Fruit fly (Drosophila melanogaster): ENCODE data around the gene Qsox4.

The Qsox4 gene

DNA sequence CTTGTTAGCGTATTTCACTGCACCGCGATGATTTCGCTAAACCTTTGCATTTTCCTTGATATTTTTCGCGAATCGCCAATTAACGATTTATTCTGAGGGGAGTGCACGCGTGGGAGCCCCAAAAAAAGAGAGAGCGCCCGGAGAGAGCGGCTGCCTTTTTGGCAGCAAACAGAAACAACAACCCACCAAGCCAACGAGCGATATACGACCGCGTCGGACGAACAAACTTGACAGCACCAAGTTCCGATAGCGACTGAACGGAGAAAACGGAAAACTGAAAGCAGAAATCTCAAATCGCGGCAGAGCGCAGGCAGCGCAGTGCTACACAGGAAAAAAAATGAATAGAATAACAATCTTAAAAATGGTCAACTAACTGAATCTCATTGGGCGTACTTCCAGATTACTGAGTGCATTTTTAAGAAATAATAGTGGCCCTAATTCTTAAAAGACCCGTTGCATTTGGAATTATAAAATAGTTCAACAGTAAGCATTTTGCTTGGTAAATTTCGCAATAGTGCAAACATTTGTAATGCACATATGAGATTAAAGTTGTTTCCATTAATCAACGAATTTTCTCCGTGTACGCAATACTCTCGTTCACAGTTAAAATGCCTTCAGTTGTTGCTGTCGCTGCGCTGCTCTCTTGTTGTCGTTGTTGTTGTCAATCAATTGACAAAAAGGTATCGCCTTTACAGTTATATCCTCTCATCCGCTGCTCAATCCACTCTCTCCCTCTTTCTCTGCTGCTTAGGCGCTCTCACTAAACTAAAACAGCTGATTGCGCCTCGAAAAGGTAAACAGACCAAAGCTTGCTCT is 33.0 kb upstream of the Qsox4 start, which contains the start of gene CG31145 (continued):
- TF ChIP-seq CG13296 (GFP tag; optimal IDR thresholded peaks at IDR 0.05) (peak; percentile 99), unpg (GFP tag; optimal IDR thresholded peaks at IDR 0.05) (peak; percentile 99), CG18476 (GFP tag; optimal IDR thresholded peaks at IDR 0.05) (peak; percentile 99), CG9437 (GFP tag; optimal IDR thresholded peaks at IDR 0.05) (peak; percentile 97), Hmx (GFP tag; optimal IDR thresholded peaks at IDR 0.05) (peak; percentile 98), CG6254 (GFP tag; optimal IDR thresholded peaks at IDR 0.05) (peak; percentile 97), fd64A (GFP tag; optimal IDR thresholded peaks at IDR 0.05) (peak; percentile 98), kni (GFP tag; optimal IDR thresholded peaks at IDR 0.05) (peak; percentile 92), ci (GFP tag; IDR thresholded peaks at IDR 0.05) (peak; percentile 98), seq (GFP tag; IDR thresholded peaks at IDR 0.05) (peak; percentile 99), bigmax (GFP tag; optimal IDR thresholded peaks at IDR 0.05) (peak; percentile 83), lmd (GFP tag; IDR thresholded peaks at IDR 0.05) (peak; percentile 100), Mes4 (GFP tag; optimal IDR thresholded peaks at IDR 0.05) (peak; percentile 99), Ets65A (GFP tag) (peak; percentile 100), CG1832 (GFP tag; optimal IDR thresholded peaks at IDR 0.05) (no peak), sc (optimal IDR thresholded peaks at IDR 0.05) (no peak), sc (GFP tag; optimal IDR thresholded peaks at IDR 0.05) (peak; percentile 99), CG1602 (GFP tag; optimal IDR thresholded peaks at IDR 0.05) (peak; percentile 99), CG4360 (GFP tag; IDR thresholded peaks at IDR 0.05) (peak; percentile 88), ind (GFP tag; optimal IDR thresholded peaks at IDR 0.05) (peak; percentile 100), CG18619 (GFP tag; optimal IDR thresholded peaks at IDR 0.05) (peak; percentile 100), NfI (GFP tag; optimal IDR thresholded peaks at IDR 0.05) (peak; percentile 99), Hand (GFP tag; optimal IDR thresholded peaks at IDR 0.05) (peak; percentile 99), sna (GFP tag; IDR thresholded peaks at IDR 0.05; ENCODE audit: partially characterized antibody) (no peak), Oaz (GFP tag; IDR thresholded peaks at IDR 0.05) (peak; percentile 99), Dek (tag; optimal IDR thresholded peaks at IDR 0.05) (peak; percentile 99), Nf-YB (GFP tag; optimal IDR thresholded peaks at IDR 0.05) (peak; percentile 91), al (GFP tag; IDR thresholded peaks at IDR 0.05) (peak; percentile 99), danr (GFP tag; IDR thresholded peaks at IDR 0.05) (peak; percentile 99), hth (optimal IDR thresholded peaks at IDR 0.05) (no peak), org-1 (GFP tag; optimal IDR thresholded peaks at IDR 0.05) (peak; percentile 100), H2.0 (GFP tag; IDR thresholded peaks at IDR 0.05) (peak; percentile 99), CG8944 (GFP tag; optimal IDR thresholded peaks at IDR 0.05) (peak; percentile 99), crol (GFP tag; IDR thresholded peaks at IDR 0.05) (peak; percentile 73), Pdp1 (GFP tag; optimal IDR thresholded peaks at IDR 0.05) (peak; percentile 99 to 100), CG31388 (GFP tag; optimal IDR thresholded peaks at IDR 0.05) (peak; percentile 98), Eip74EF (GFP tag; optimal IDR thresholded peaks at IDR 0.05) (peak in 1 of 2 experiments; percentile 100), CG9797 (GFP tag; optimal IDR thresholded peaks at IDR 0.05) (peak; percentile 73), CG2875 (GFP tag; optimal IDR thresholded peaks at IDR 0.05) (peak; percentile 99), phol (tag; optimal IDR thresholded peaks at IDR 0.05) (peak; percentile 99), Fer2 (tag; optimal IDR thresholded peaks at IDR 0.05) (peak; percentile 99), CG33213 (GFP tag; optimal IDR thresholded peaks at IDR 0.05) (peak; percentile 99), Tbp (GFP tag; optimal IDR thresholded peaks at IDR 0.05) (no peak), E2f2 (GFP tag; IDR thresholded peaks at IDR 0.05) (peak; percentile 92), CG14667 (GFP tag; IDR thresholded peaks at IDR 0.05) (peak; percentile 98), tup (GFP tag; optimal IDR thresholded peaks at IDR 0.05) (peak; percentile 99), CrebB (tag; optimal IDR thresholded peaks at IDR 0.05) (peak; percentile 98), CG12769 (tag; optimal IDR thresholded peaks at IDR 0.05) (peak; percentile 99), bab2 (GFP tag; optimal IDR thresholded peaks at IDR 0.05) (peak; percentile 100)

Measured in whole organism, embryonic.